Worm (Caenorhabditis elegans) whole organism, L3 larva: Measurements from ENCODE around the gene F35H10.10.

ENCODE experiments used
- R02D3.7 ChIP-seq: fragments of 150-350 bp; optimal IDR thresholded peaks from 2 replicates; lab custom pipeline; 2014; ENCODE audit warnings: missing biosample characterization, missing genetic modification characterization
- ZK546.5 ChIP-seq: sonication (generic microtip); optimal IDR thresholded peaks from 2 replicates; lab custom pipeline; 2017; ENCODE audit warnings: missing biosample characterization, missing genetic modification characterization
- aly-2 ChIP-seq: fragments of 150-350 bp; optimal IDR thresholded peaks from 2 replicates; lab custom pipeline; 2014; ENCODE audit warnings: missing biosample characterization, missing genetic modification characterization
- ama-1 ChIP-seq: fragments of 150-350 bp; optimal IDR thresholded peaks from 2 replicates; lab custom pipeline; 2018
- ceh-16 ChIP-seq: sonication (generic microtip); optimal IDR thresholded peaks from 2 replicates; lab custom pipeline; 2017; ENCODE audit warnings: missing biosample characterization, missing genetic modification characterization
- ceh-28 ChIP-seq: fragments of 150-350 bp; optimal IDR thresholded peaks from 2 replicates; lab custom pipeline; 2014; ENCODE audit warnings: missing biosample characterization, missing genetic modification reagents, missing genetic modification characterization
- ceh-82 ChIP-seq: fragments of 150-350 bp; optimal IDR thresholded peaks from 2 replicates; lab custom pipeline; 2014; ENCODE audit warnings: missing biosample characterization, missing genetic modification characterization
- ceh-9 ChIP-seq: sonication (generic microtip); optimal IDR thresholded peaks from 2 replicates; lab custom pipeline; 2018; ENCODE audit warnings: missing biosample characterization, missing genetic modification characterization
- daf-12 ChIP-seq: fragments of 150-350 bp; optimal IDR thresholded peaks from 2 replicates; lab custom pipeline; 2014; ENCODE audit warnings: missing biosample characterization, missing genetic modification reagents, missing genetic modification characterization
- egl-27 ChIP-seq: sonication (generic microtip); optimal IDR thresholded peaks from 4 replicates; lab custom pipeline; 2017; ENCODE audit warnings: missing biosample characterization, missing genetic modification reagents, missing genetic modification characterization
- egl-5 ChIP-seq: fragments of 150-350 bp; optimal IDR thresholded peaks from 2 replicates; lab custom pipeline; 2017; ENCODE audit warnings: missing biosample characterization, missing genetic modification reagents, missing genetic modification characterization, inconsistent platforms
- elt-1 ChIP-seq: fragments of 150-350 bp; optimal IDR thresholded peaks from 2 replicates; lab custom pipeline; 2014; ENCODE audit warnings: missing biosample characterization, missing genetic modification characterization
- elt-2 ChIP-seq: sonication (generic microtip); optimal IDR thresholded peaks from 2 replicates; lab custom pipeline; 2016; ENCODE audit warnings: missing genetic modification reagents, mild to moderate bottlenecking, missing genetic modification characterization, missing compliant biosample characterization
- elt-3 ChIP-seq, 3 experiments: fragments of 150-350 bp in 1 of 3; sonication (generic microtip) in 2 of 3; optimal IDR thresholded peaks; 2 replicates in 2 of 3; 4 replicates in 1 of 3; lab custom pipeline; 2014 to 2017; ENCODE audit warnings: missing biosample characterization in 3 of 3, missing genetic modification characterization in 3 of 3
- eor-1 ChIP-seq, 2 experiments: fragments of 150-350 bp; optimal IDR thresholded peaks; 2 replicates each; lab custom pipeline; 2014 to 2018; ENCODE audit warnings: missing biosample characterization in 2 of 2, missing genetic modification characterization in 2 of 2
- fkh-10 ChIP-seq: sonication (generic microtip); optimal IDR thresholded peaks from 2 replicates; lab custom pipeline; 2017; ENCODE audit warnings: missing biosample characterization, missing genetic modification reagents, missing genetic modification characterization
- fkh-2 ChIP-seq: fragments of 150-350 bp; optimal IDR thresholded peaks from 2 replicates; lab custom pipeline; 2014; ENCODE audit warnings: missing biosample characterization, missing genetic modification reagents, missing genetic modification characterization
- fos-1 ChIP-seq: fragments of 150-350 bp; optimal IDR thresholded peaks from 2 replicates; lab custom pipeline; 2014; ENCODE audit warnings: missing biosample characterization, missing genetic modification characterization
- hmg-11 ChIP-seq: sonication (generic microtip); optimal IDR thresholded peaks from 2 replicates; lab custom pipeline; 2016; ENCODE audit warnings: missing genetic modification characterization, missing compliant biosample characterization
- lin-15B ChIP-seq: fragments of 150-350 bp; optimal IDR thresholded peaks from 2 replicates; lab custom pipeline; 2014; ENCODE audit warnings: missing biosample characterization, missing genetic modification characterization
- lin-39 ChIP-seq: fragments of 150-350 bp; optimal IDR thresholded peaks from 2 replicates; lab custom pipeline; 2018; ENCODE audit warnings: missing biosample characterization, missing genetic modification reagents, missing genetic modification characterization
- lsy-12 ChIP-seq: sonication (generic microtip); optimal IDR thresholded peaks from 2 replicates; lab custom pipeline; 2016; ENCODE audit warnings: mild to moderate bottlenecking, missing genetic modification characterization, missing compliant biosample characterization
- mdl-1 ChIP-seq: fragments of 150-350 bp; optimal IDR thresholded peaks from 2 replicates; lab custom pipeline; 2014; ENCODE audit warnings: missing biosample characterization, missing genetic modification characterization
- mml-1 ChIP-seq: fragments of 150-350 bp; sonication (generic microtip); optimal IDR thresholded peaks from 3 replicates; lab custom pipeline; 2014; ENCODE audit warnings: missing biosample characterization, missing genetic modification characterization
- nfya-1 ChIP-seq: sonication (generic microtip); optimal IDR thresholded peaks from 2 replicates; lab custom pipeline; 2017; ENCODE audit warnings: missing genetic modification characterization, mild to moderate bottlenecking, missing compliant biosample characterization, antibody characterized with exemption, moderate library complexity; ENCODE audit not compliant: insufficient read depth
- nhr-11 ChIP-seq: fragments of 150-350 bp; optimal IDR thresholded peaks from 2 replicates; lab custom pipeline; 2014; ENCODE audit warnings: missing biosample characterization, missing genetic modification characterization
- nhr-12 ChIP-seq: fragments of 150-350 bp; optimal IDR thresholded peaks from 2 replicates; lab custom pipeline; 2014; ENCODE audit warnings: missing biosample characterization, missing genetic modification characterization
- nhr-23 ChIP-seq: fragments of 150-350 bp; optimal IDR thresholded peaks from 2 replicates; lab custom pipeline; 2014; ENCODE audit warnings: missing biosample characterization, missing genetic modification reagents, missing genetic modification characterization
- nhr-237 ChIP-seq: fragments of 150-350 bp; optimal IDR thresholded peaks from 2 replicates; lab custom pipeline; 2014; ENCODE audit warnings: missing biosample characterization, missing genetic modification characterization
- nhr-25 ChIP-seq: sonication (generic microtip); optimal IDR thresholded peaks from 2 replicates; lab custom pipeline; 2017; ENCODE audit warnings: missing biosample characterization, missing genetic modification characterization
- nhr-28 ChIP-seq: fragments of 150-350 bp; optimal IDR thresholded peaks from 2 replicates; lab custom pipeline; 2014; ENCODE audit warnings: missing biosample characterization, missing genetic modification characterization
- nhr-43 ChIP-seq: sonication (generic microtip); optimal IDR thresholded peaks from 2 replicates; lab custom pipeline; 2016; ENCODE audit warnings: mild to moderate bottlenecking, missing genetic modification characterization, missing compliant biosample characterization; ENCODE audit not compliant: poor library complexity, severe bottlenecking
- nhr-67 ChIP-seq: fragments of 150-350 bp; optimal IDR thresholded peaks from 2 replicates; lab custom pipeline; 2014; ENCODE audit warnings: missing biosample characterization, missing genetic modification characterization
- nhr-76 ChIP-seq: fragments of 150-350 bp; sonication (generic microtip); optimal IDR thresholded peaks from 5 replicates; lab custom pipeline; 2014; ENCODE audit warnings: missing biosample characterization, missing genetic modification characterization
- nhr-77 ChIP-seq: fragments of 150-350 bp; optimal IDR thresholded peaks from 2 replicates; lab custom pipeline; 2014; ENCODE audit warnings: missing biosample characterization, missing genetic modification characterization
- pha-4 ChIP-seq: fragments of 150-350 bp; optimal IDR thresholded peaks from 2 replicates; lab custom pipeline; 2014; ENCODE audit warnings: missing biosample characterization, missing genetic modification reagents, missing genetic modification characterization
- pqm-1 ChIP-seq: fragments of 150-350 bp; optimal IDR thresholded peaks from 2 replicates; lab custom pipeline; 2017; ENCODE audit warnings: missing biosample characterization, missing genetic modification characterization, inconsistent platforms
- skn-1 ChIP-seq: fragments of 150-350 bp; optimal IDR thresholded peaks from 2 replicates; lab custom pipeline; 2014; ENCODE audit warnings: missing biosample characterization, missing genetic modification characterization
- snpc-4 ChIP-seq: fragments of 150-350 bp; optimal IDR thresholded peaks from 2 replicates; lab custom pipeline; 2014; ENCODE audit warnings: missing biosample characterization, missing genetic modification characterization
- tbx-2 ChIP-seq: sonication (generic microtip); optimal IDR thresholded peaks from 2 replicates; lab custom pipeline; 2016; ENCODE audit warnings: mild to moderate bottlenecking, missing genetic modification characterization, missing compliant biosample characterization
- unc-62 ChIP-seq: fragments of 150-350 bp; sonication (generic microtip); optimal IDR thresholded peaks from 4 replicates; lab custom pipeline; 2014; ENCODE audit warnings: missing biosample characterization, missing genetic modification reagents, missing genetic modification characterization
- zag-1 ChIP-seq: fragments of 150-350 bp; optimal IDR thresholded peaks from 2 replicates; lab custom pipeline; 2014; ENCODE audit warnings: missing biosample characterization, missing genetic modification characterization
- ztf-11 ChIP-seq: fragments of 150-350 bp; optimal IDR thresholded peaks from 2 replicates; lab custom pipeline; 2014; ENCODE audit warnings: missing biosample characterization, missing genetic modification characterization
- ztf-4 ChIP-seq: fragments of 150-350 bp; optimal IDR thresholded peaks from 2 replicates; lab custom pipeline; 2014; ENCODE audit warnings: missing biosample characterization, missing genetic modification characterization

F35H10.10 gene

DNA sequence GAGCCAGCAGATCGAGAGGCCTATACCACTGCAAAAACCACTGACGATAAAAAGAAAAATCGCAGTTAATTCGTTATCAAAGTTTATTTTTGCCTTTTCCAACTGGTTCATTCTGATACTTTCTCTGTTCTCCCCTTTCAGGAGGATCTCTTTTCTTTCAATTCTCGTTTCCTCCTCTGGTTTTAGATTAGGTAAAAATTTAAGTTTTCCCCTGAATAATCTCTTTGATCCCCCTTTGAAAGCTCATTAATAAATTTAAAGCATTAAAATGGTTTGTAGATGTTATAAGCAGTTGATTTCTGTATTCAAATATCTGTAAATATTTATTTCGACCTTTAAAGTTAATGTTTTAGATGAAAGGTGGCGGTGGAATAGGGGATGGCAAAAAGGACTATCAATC lies 21.5 kb downstream of the F35H10.10 start, which contains the start of gene K07H8.2:
Gene K07H8.2, plus strand, starts transcription at position 301 of the 400 bp plus-strand sequence.
- TF ChIP-seq ceh-16 (tag; lab: Kevin White, UChicago) (no peak), egl-5 (tag; lab: Kevin White, UChicago) (no peak), aly-2 (tag; lab: Kevin White, UChicago) (no peak), daf-12 (no peak), nhr-237 (tag; lab: Kevin White, UChicago) (no peak), mdl-1 (tag; lab: Kevin White, UChicago) (no peak), skn-1 (tag; lab: Kevin White, UChicago) (no peak), nhr-67 (tag; lab: Kevin White, UChicago) (no peak), mml-1 (tag; lab: Kevin White, UChicago) (no peak), lin-15B (tag; lab: Kevin White, UChicago) (no peak), lin-39 (tag; lab: Kevin White, UChicago) (no peak), pha-4 (tag; lab: Kevin White, UChicago) (no peak)

- peak; percentile 6 for TF ChIP-seq pqm-1 (tag; lab: Kevin White, UChicago)
- TF ChIP-seq nhr-67 (tag; lab: Kevin White, UChicago): no peak
- no peak for TF ChIP-seq R02D3.7
- no peak for TF ChIP-seq nhr-76 (tag; lab: Kevin White, UChicago)
- TF ChIP-seq nhr-25 (tag; lab: Kevin White, UChicago): peak; percentile 71
- no peak for TF ChIP-seq ztf-11
- peak; percentile 64 for TF ChIP-seq lin-15B (tag; lab: Kevin White, UChicago)
- TF ChIP-seq unc-62 (GFP tag; lab: Kevin White, UChicago): no peak
- TF ChIP-seq elt-3 (tag; optimal IDR thresholded peaks at IDR 0.05; lab: Kevin White, UChicago): no peak
- TF ChIP-seq fkh-10 (GFP tag; lab: Kevin White, UChicago): no peak
- peak; percentile 77 for TF ChIP-seq egl-5 (tag; lab: Kevin White, UChicago)
- no peak for TF ChIP-seq ztf-4 (tag; lab: Kevin White, UChicago)
- peak; percentile 47 for TF ChIP-seq nhr-23 (tag; lab: Kevin White, UChicago)
- no peak for TF ChIP-seq ama-1
- no peak for TF ChIP-seq ceh-9
- TF ChIP-seq ceh-28: peak; percentile 32
- no peak for TF ChIP-seq tbx-2 (tag; lab: Kevin White, UChicago)
- no peak for TF ChIP-seq egl-27 (tag; lab: Kevin White, UChicago)
- TF ChIP-seq pha-4 (tag; lab: Kevin White, UChicago): peak; percentile 83
- TF ChIP-seq daf-12: no peak
- TF ChIP-seq snpc-4 (tag; lab: Kevin White, UChicago): peak; percentile 57
- TF ChIP-seq lin-39 (tag; lab: Kevin White, UChicago): peak; percentile 88
- no peak for TF ChIP-seq nhr-237 (tag; lab: Kevin White, UChicago)
- no peak for TF ChIP-seq fos-1 (tag; lab: Kevin White, UChicago)
- TF ChIP-seq nhr-43 (tag; lab: Kevin White, UChicago): no peak
- TF ChIP-seq aly-2 (tag; lab: Kevin White, UChicago): no peak
- TF ChIP-seq ceh-16 (tag; lab: Kevin White, UChicago): no peak
- TF ChIP-seq hmg-11: peak; percentile 62
- no peak for TF ChIP-seq nhr-12 (tag; lab: Kevin White, UChicago)
- no peak for TF ChIP-seq elt-1 (tag; lab: Kevin White, UChicago)
- TF ChIP-seq eor-1 (tag; optimal IDR thresholded peaks at IDR 0.05; lab: Kevin White, UChicago): no peak
- no peak for TF ChIP-seq lsy-12 (tag; lab: Kevin White, UChicago)
- no peak for TF ChIP-seq nhr-28 (tag; lab: Kevin White, UChicago)
- no peak for TF ChIP-seq nhr-11 (tag; lab: Kevin White, UChicago)
- TF ChIP-seq nfya-1 (tag; lab: Kevin White, UChicago): peak; percentile 72
- TF ChIP-seq ZK546.5 (tag; lab: Kevin White, UChicago): no peak
- TF ChIP-seq elt-2 (tag; lab: Kevin White, UChicago): peak; percentile 40
- TF ChIP-seq, all 47 proteins: peak for 12
Measured at ce11 chrIV:8289580-8290323, 23.0 kb downstream of the F35H10.10 start, which contains the start of gene daf-31. Gene daf-31, plus strand, starts transcription at chrIV:8290273.

DNA sequence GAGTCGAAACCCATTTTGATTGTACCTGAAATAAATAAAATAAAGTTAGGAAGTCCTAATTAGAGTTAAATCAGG lies 23.4 kb downstream of the F35H10.10 start, which contains the start of gene nucl-1:
Gene nucl-1, minus strand, starts transcription at position 26 of the 75 bp plus-strand sequence.
- TF ChIP-seq ZK546.5 (tag; lab: Kevin White, UChicago) (no peak), nhr-12 (tag; lab: Kevin White, UChicago) (no peak), fos-1 (tag; lab: Kevin White, UChicago) (no peak), nhr-76 (tag; lab: Kevin White, UChicago) (no peak), fkh-10 (GFP tag; lab: Kevin White, UChicago) (no peak), daf-12 (no peak), nhr-11 (tag; lab: Kevin White, UChicago) (no peak), ceh-82 (tag; lab: Kevin White, UChicago) (no peak), nhr-237 (tag; lab: Kevin White, UChicago) (no peak), zag-1 (no peak), eor-1 (tag; optimal IDR thresholded peaks at IDR 0.05; lab: Kevin White, UChicago) (no peak), nhr-77 (tag; lab: Kevin White, UChicago) (no peak), nhr-67 (tag; lab: Kevin White, UChicago) (no peak), ztf-4 (tag; lab: Kevin White, UChicago) (no peak), nhr-43 (tag; lab: Kevin White, UChicago) (no peak), fkh-2 (tag; lab: Kevin White, UChicago) (no peak), lin-39 (tag; lab: Kevin White, UChicago) (no peak)
- TF ChIP-seq, all 47 proteins: peak for 0
